Worm (Caenorhabditis elegans): ENCODE results near the gene F22H10.2.

DNA sequence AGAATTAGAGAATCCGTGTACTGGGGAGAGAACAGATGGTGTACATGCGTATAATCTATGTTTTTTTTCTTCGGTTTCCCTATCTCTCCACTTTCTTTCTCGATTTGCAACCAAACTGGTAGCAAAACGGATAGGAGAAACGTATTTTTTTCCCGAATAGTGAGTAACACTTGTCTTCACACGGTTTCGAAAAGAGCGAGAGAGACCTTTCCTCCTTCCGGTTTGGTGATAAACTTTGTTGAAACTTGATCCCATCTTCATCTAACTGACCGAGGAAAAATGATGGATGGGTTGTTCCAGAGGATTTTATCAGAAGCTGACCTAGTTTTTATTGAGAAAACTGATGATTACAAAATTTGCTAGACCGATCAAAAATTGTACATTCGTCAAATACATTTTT, 21.0 kb upstream of the F22H10.2 start:
- no peak for TF ChIP-seq ama-1 (optimal IDR thresholded peaks at IDR 0.05)
- TF ChIP-seq ama-1 (GFP tag; optimal IDR thresholded peaks at IDR 0.05): no peak
- no peak for TF ChIP-seq nfya-1 (tag; optimal IDR thresholded peaks at IDR 0.05; ENCODE audit: borderline replicate concordance, insufficient read depth)
- no peak for TF ChIP-seq ztf-26 (tag; optimal IDR thresholded peaks at IDR 0.05)
- TF ChIP-seq unc-62 (GFP tag; optimal IDR thresholded peaks at IDR 0.05): no peak
- TF ChIP-seq lin-35 (GFP tag; optimal IDR thresholded peaks at IDR 0.05): no peak
- TF ChIP-seq F23B12.7 (tag; optimal IDR thresholded peaks at IDR 0.05; ENCODE audit: insufficient read depth): no peak
- no peak for TF ChIP-seq snpc-4 (GFP tag; optimal IDR thresholded peaks at IDR 0.05)
- TF ChIP-seq snpc-4 (tag; optimal IDR thresholded peaks at IDR 0.05): no peak
- TF ChIP-seq zim-3 (tag; optimal IDR thresholded peaks at IDR 0.05): no peak
- no peak for TF ChIP-seq ets-4 (GFP tag; optimal IDR thresholded peaks at IDR 0.05)
- TF ChIP-seq egl-18 (GFP tag; IDR thresholded peaks at IDR 0.05): no peak
- TF ChIP-seq let-526 (GFP tag; IDR thresholded peaks at IDR 0.05): no peak
